Worm (Caenorhabditis elegans) whole organism, mixed stage, embryonic: Measurements from ENCODE around the gene fipr-25.

Experiments used
- M03D4.4 ChIP-seq: sonication (generic microtip); optimal IDR thresholded peaks from 2 replicates; lab custom pipeline; 2017; ENCODE audit warnings: mild to moderate bottlenecking, missing genetic modification characterization, missing compliant biosample characterization
- bed-3 ChIP-seq: fragments of 200-800 bp; sonication (Bioruptor generic); optimal IDR thresholded peaks from 3 replicates; lab custom pipeline; 2018; ENCODE audit warnings: mild to moderate bottlenecking, missing genetic modification characterization, moderate library complexity, missing compliant biosample characterization
- blmp-1 ChIP-seq: fragments of 150-350 bp; optimal IDR thresholded peaks from 2 replicates; lab custom pipeline; 2014; ENCODE audit warnings: missing biosample characterization, missing genetic modification characterization
- ceh-39 ChIP-seq: fragments of 150-350 bp; optimal IDR thresholded peaks from 2 replicates; lab custom pipeline; 2014; ENCODE audit warnings: missing biosample characterization, missing genetic modification characterization
- ceh-43 ChIP-seq: fragments of 200-800 bp; sonication (Bioruptor generic); optimal IDR thresholded peaks from 2 replicates; lab custom pipeline; 2018; ENCODE audit warnings: mild to moderate bottlenecking, missing genetic modification characterization, moderate library complexity, missing compliant biosample characterization
- ceh-83 ChIP-seq: fragments of 200-800 bp; sonication (Bioruptor generic); optimal IDR thresholded peaks from 2 replicates; lab custom pipeline; 2018; ENCODE audit warnings: mild to moderate bottlenecking, missing genetic modification characterization, missing compliant biosample characterization
- ces-1 ChIP-seq: fragments of 150-350 bp; optimal IDR thresholded peaks from 2 replicates; lab custom pipeline; 2014; ENCODE audit warnings: missing biosample characterization, missing genetic modification reagents, missing genetic modification characterization
- cnd-1 ChIP-seq: fragments of 200-800 bp; sonication (Bioruptor generic); optimal IDR thresholded peaks from 2 replicates; lab custom pipeline; 2018; ENCODE audit warnings: mild to moderate bottlenecking, missing genetic modification characterization, missing compliant biosample characterization
- drap-1 ChIP-seq: fragments of 200-800 bp; sonication (Bioruptor generic); optimal IDR thresholded peaks from 3 replicates; lab custom pipeline; 2018; ENCODE audit warnings: mild to moderate bottlenecking, missing genetic modification characterization, missing compliant biosample characterization
- elt-3 ChIP-seq: fragments of 150-350 bp; optimal IDR thresholded peaks from 2 replicates; lab custom pipeline; 2014; ENCODE audit warnings: missing biosample characterization, missing genetic modification characterization
- flh-1 ChIP-seq: fragments of 200-800 bp; sonication (Bioruptor generic); optimal IDR thresholded peaks from 2 replicates; lab custom pipeline; 2018; ENCODE audit warnings: mild to moderate bottlenecking, missing genetic modification characterization, moderate library complexity, missing compliant biosample characterization
- ham-2 ChIP-seq: fragments of 200-800 bp; sonication (Bioruptor generic); optimal IDR thresholded peaks from 2 replicates; lab custom pipeline; 2018; ENCODE audit warnings: mild to moderate bottlenecking, missing genetic modification characterization, missing compliant biosample characterization
- hlh-1 ChIP-seq: fragments of 150-350 bp; optimal IDR thresholded peaks from 2 replicates; lab custom pipeline; 2014; ENCODE audit warnings: missing biosample characterization, missing genetic modification reagents, missing genetic modification characterization
- lin-13 ChIP-seq: fragments of 150-350 bp; optimal IDR thresholded peaks from 2 replicates; lab custom pipeline; 2014; ENCODE audit warnings: missing biosample characterization, missing genetic modification characterization
- mab-5 ChIP-seq: fragments of 150-350 bp; optimal IDR thresholded peaks from 2 replicates; lab custom pipeline; 2014; ENCODE audit warnings: missing biosample characterization, missing genetic modification characterization
- mep-1 ChIP-seq: fragments of 150-350 bp; optimal IDR thresholded peaks from 2 replicates; lab custom pipeline; 2017; ENCODE audit warnings: missing biosample characterization, missing genetic modification reagents, missing genetic modification characterization, inconsistent platforms
- mls-2 ChIP-seq: sonication (generic microtip); optimal IDR thresholded peaks from 2 replicates; lab custom pipeline; 2016; ENCODE audit warnings: mild to moderate bottlenecking, missing genetic modification characterization, moderate library complexity, missing compliant biosample characterization
- nhr-12 ChIP-seq: fragments of 150-350 bp; optimal IDR thresholded peaks from 2 replicates; lab custom pipeline; 2014; ENCODE audit warnings: missing biosample characterization, missing genetic modification characterization
- nhr-2 ChIP-seq: fragments of 150-350 bp; optimal IDR thresholded peaks from 2 replicates; lab custom pipeline; 2014; ENCODE audit warnings: missing biosample characterization, missing genetic modification characterization
- nhr-76 ChIP-seq: sonication (generic microtip); optimal IDR thresholded peaks from 2 replicates; lab custom pipeline; 2017; ENCODE audit warnings: missing biosample characterization, missing genetic modification characterization
- pha-4 ChIP-seq: fragments of 150-350 bp; optimal IDR thresholded peaks from 2 replicates; lab custom pipeline; 2018; ENCODE audit warnings: missing biosample characterization, missing genetic modification reagents, missing genetic modification characterization
- sem-2 ChIP-seq: fragments of 200-800 bp; sonication (Bioruptor generic); optimal IDR thresholded peaks from 2 replicates; lab custom pipeline; 2018; ENCODE audit warnings: mild to moderate bottlenecking, missing genetic modification characterization, missing compliant biosample characterization
- snpc-4 ChIP-seq: fragments of 150-350 bp; optimal IDR thresholded peaks from 2 replicates; lab custom pipeline; 2014; ENCODE audit warnings: missing biosample characterization, missing genetic modification characterization
- sptf-1 ChIP-seq: sonication (generic microtip); optimal IDR thresholded peaks from 2 replicates; lab custom pipeline; 2017; ENCODE audit warnings: mild to moderate bottlenecking, missing genetic modification characterization, moderate library complexity, missing compliant biosample characterization
- tbx-8 ChIP-seq: fragments of 200-800 bp; sonication (Bioruptor generic); optimal IDR thresholded peaks from 2 replicates; lab custom pipeline; 2018; ENCODE audit warnings: mild to moderate bottlenecking, missing genetic modification characterization, moderate library complexity, missing compliant biosample characterization
- unc-120 ChIP-seq: sonication (generic microtip); optimal IDR thresholded peaks from 2 replicates; lab custom pipeline; 2017; ENCODE audit warnings: missing genetic modification characterization, missing compliant biosample characterization; ENCODE audit not compliant: poor library complexity, severe bottlenecking
- unc-39 ChIP-seq: fragments of 150-350 bp; optimal IDR thresholded peaks from 2 replicates; lab custom pipeline; 2014; ENCODE audit warnings: missing biosample characterization, missing genetic modification characterization
- unc-62 ChIP-seq: fragments of 150-350 bp; optimal IDR thresholded peaks from 2 replicates; lab custom pipeline; 2014; ENCODE audit warnings: missing biosample characterization, missing genetic modification reagents, missing genetic modification characterization
- zip-8 ChIP-seq: fragments of 150-350 bp; optimal IDR thresholded peaks from 2 replicates; lab custom pipeline; 2014; ENCODE audit warnings: missing biosample characterization, missing genetic modification characterization
- ztf-11 ChIP-seq: fragments of 150-350 bp; optimal IDR thresholded peaks from 2 replicates; lab custom pipeline; 2014; ENCODE audit warnings: missing biosample characterization, missing genetic modification characterization

fipr-25 gene

DNA sequence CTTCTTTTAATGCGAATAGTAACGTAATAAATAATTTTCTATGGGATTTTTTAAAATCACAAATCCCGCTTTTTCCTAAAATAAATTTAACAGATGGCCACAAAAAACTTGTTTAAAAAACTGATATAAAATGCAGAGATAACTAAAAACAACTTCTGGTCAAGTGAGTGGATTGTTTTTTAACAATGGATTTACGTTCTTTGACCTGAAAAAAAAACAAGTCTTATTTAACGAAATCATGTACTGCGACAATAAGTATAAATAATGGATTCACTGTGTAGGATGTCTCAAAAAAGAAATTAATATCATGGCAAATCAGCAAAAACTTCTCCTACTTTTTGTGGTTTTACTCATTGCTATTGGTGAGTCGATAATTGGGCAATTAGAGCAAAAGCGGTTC lies at the start of gene fipr-25:
Gene fipr-25, plus strand, starts transcription at position 301 of the 400 bp plus-strand sequence.
- no peak for TF ChIP-seq nhr-2
- no peak for TF ChIP-seq pha-4
- TF ChIP-seq bed-3: no peak
- no peak for TF ChIP-seq tbx-8
- no peak for TF ChIP-seq ceh-39 (tag; lab: Kevin White, UChicago)
- no peak for TF ChIP-seq flh-1 (GFP tag; lab: Kevin White, UChicago)
- TF ChIP-seq drap-1 (GFP tag; lab: Kevin White, UChicago): no peak
- TF ChIP-seq lin-13 (tag; lab: Kevin White, UChicago): no peak
- no peak for TF ChIP-seq nhr-12
- no peak for TF ChIP-seq snpc-4 (tag; lab: Kevin White, UChicago)
- no peak for TF ChIP-seq ces-1 (GFP tag; lab: Kevin White, UChicago)
- TF ChIP-seq M03D4.4 (tag; lab: Kevin White, UChicago): no peak
- TF ChIP-seq sptf-1 (tag; lab: Kevin White, UChicago): no peak
- TF ChIP-seq nhr-76 (tag; lab: Kevin White, UChicago): no peak
- no peak for TF ChIP-seq hlh-1
- no peak for TF ChIP-seq zip-8 (tag; lab: Kevin White, UChicago)
- TF ChIP-seq mep-1 (tag; lab: Kevin White, UChicago): no peak

- TF ChIP-seq ham-2 (no peak), unc-62 (no peak), lin-13 (tag; lab: Kevin White, UChicago) (no peak), unc-120 (no peak), nhr-2 (no peak), ces-1 (GFP tag; lab: Kevin White, UChicago) (no peak), tbx-8 (no peak), sptf-1 (tag; lab: Kevin White, UChicago) (no peak), ceh-43 (no peak), drap-1 (GFP tag; lab: Kevin White, UChicago) (no peak), ceh-39 (tag; lab: Kevin White, UChicago) (no peak), ztf-11 (no peak), mab-5 (no peak), nhr-12 (no peak), sem-2 (GFP tag; lab: Kevin White, UChicago) (no peak), elt-3 (tag; lab: Kevin White, UChicago) (no peak), blmp-1 (no peak), flh-1 (GFP tag; lab: Kevin White, UChicago) (no peak), pha-4 (no peak), hlh-1 (no peak)
These were observed 48.7 kb upstream of the fipr-25 start, which contains the start of gene srp-3 for ce11 chrV:1908542-1908941. Gene srp-3 (plus strand): TSS chrV:1908842.

ce11 chrV:1911102-1911501 lies 46.1 kb upstream of the fipr-25 start, which contains the start of gene Y32G9A.3:
Gene Y32G9A.3 (plus strand): TSS chrV:1911402.
- TF ChIP-seq elt-3 (tag; lab: Kevin White, UChicago) (no peak), bed-3 (no peak)

- TF ChIP-seq ces-1 (GFP tag; lab: Kevin White, UChicago) (peak; percentile 11), unc-120 (no peak), blmp-1 (peak; percentile 22), mep-1 (tag; lab: Kevin White, UChicago) (peak; percentile 25), ztf-11 (no peak)
These were observed 39.1 kb upstream of the fipr-25 start, which contains the start of gene Y32G9A.2 for ce11 chrV:1918030-1918559. Gene Y32G9A.2 (plus strand): TSS chrV:1918509.

DNA sequence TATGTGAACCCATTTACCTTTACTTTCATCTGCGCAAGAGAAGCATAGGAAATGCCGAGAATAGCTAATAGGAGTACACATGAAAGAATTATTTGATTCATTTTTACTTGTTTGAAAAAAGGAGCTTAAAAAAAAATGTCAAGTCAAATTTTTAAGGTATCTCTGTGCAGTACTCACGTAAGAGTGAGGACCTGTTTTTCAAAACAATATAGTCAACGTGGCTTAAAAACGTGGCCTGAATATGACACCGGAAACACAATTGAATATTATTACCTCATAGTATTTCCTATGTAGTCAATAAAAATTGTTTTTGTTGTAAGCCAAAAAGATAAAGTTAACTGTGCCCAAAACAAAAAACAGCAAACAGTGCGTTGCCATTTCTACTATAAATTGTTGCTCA lies 37.1 kb upstream of the fipr-25 start, which contains the start of gene Y32G9A.12:
Gene Y32G9A.12, minus strand, starts transcription at position 101 of the 400 bp plus-strand sequence.
- TF ChIP-seq unc-39: no peak
- TF ChIP-seq ceh-39 (tag; lab: Kevin White, UChicago): no peak
- TF ChIP-seq unc-62: no peak
- TF ChIP-seq, all 35 proteins: peak for 0

ce11 chrV:1921321-1921720 lies 35.9 kb upstream of the fipr-25 start, which contains the start of gene gst-37:
Gene gst-37 (plus strand): TSS chrV:1921621.
- TF ChIP-seq ceh-83 (GFP tag; lab: Kevin White, UChicago) (no peak), nhr-12 (no peak), hlh-1 (no peak), cnd-1 (tag; lab: Kevin White, UChicago) (no peak), ceh-39 (tag; lab: Kevin White, UChicago) (no peak), mls-2 (tag; lab: Kevin White, UChicago) (no peak), blmp-1 (no peak), sptf-1 (tag; lab: Kevin White, UChicago) (no peak), tbx-8 (no peak), bed-3 (no peak), ztf-11 (no peak), zip-8 (tag; lab: Kevin White, UChicago) (no peak), pha-4 (no peak), drap-1 (GFP tag; lab: Kevin White, UChicago) (no peak)
